Fruit fly (Drosophila melanogaster) whole organism, embryonic: ENCODE data around the gene CG14667.

Experiments used
- Aef1 ChIP-seq: fragments of 200-800 bp; sonication (Bioruptor generic); IDR thresholded peaks from 3 replicates; pipeline ENCODE4 v1.3.6; 2022; ENCODE audit warnings: missing biosample characterization, missing genetic modification characterization
- B-H2 ChIP-seq: fragments of 200-800 bp; sonication (Bioruptor generic); optimal IDR thresholded peaks from 2 replicates; lab custom pipeline; 2018; ENCODE audit warnings: missing biosample characterization, mild to moderate bottlenecking, missing genetic modification characterization
- C15 ChIP-seq: fragments of 200-800 bp; sonication (Bioruptor generic); IDR thresholded peaks from 3 replicates; pipeline ENCODE4 v1.3.6; 2022; ENCODE audit warnings: missing biosample characterization, missing genetic modification characterization
- CG12071 ChIP-seq: fragments of 200-800 bp; sonication (Bioruptor generic); optimal IDR thresholded peaks from 3 replicates; lab custom pipeline; 2018; ENCODE audit warnings: missing biosample characterization, mild to moderate bottlenecking, missing genetic modification characterization
- CG12104 ChIP-seq: fragments of 200-800 bp; sonication (Bioruptor generic); optimal IDR thresholded peaks from 3 replicates; lab custom pipeline; 2016; ENCODE audit warnings: missing biosample characterization, missing genetic modification characterization
- CG12155 ChIP-seq: fragments of 200-800 bp; sonication (Bioruptor generic); optimal IDR thresholded peaks from 3 replicates; lab custom pipeline; 2016; ENCODE audit warnings: missing biosample characterization, missing genetic modification characterization
- CG12769 ChIP-seq: fragments of 200-800 bp; sonication (Bioruptor generic); optimal IDR thresholded peaks from 2 replicates; lab custom pipeline; 2019; ENCODE audit warnings: missing biosample characterization, mild to moderate bottlenecking, missing genetic modification characterization, moderate library complexity
- CG12942 ChIP-seq: fragments of 200-800 bp; sonication (Bioruptor generic); optimal IDR thresholded peaks from 3 replicates; lab custom pipeline; 2016; ENCODE audit warnings: missing biosample characterization, missing genetic modification characterization
- CG15269 ChIP-seq: fragments of 200-800 bp; sonication (Bioruptor generic); optimal IDR thresholded peaks from 2 replicates; lab custom pipeline; 2018; ENCODE audit warnings: missing biosample characterization, mild to moderate bottlenecking, missing genetic modification characterization, moderate library complexity
- CG15514 ChIP-seq: fragments of 200-800 bp; sonication (Bioruptor generic); optimal IDR thresholded peaks from 3 replicates; lab custom pipeline; 2017; ENCODE audit warnings: missing biosample characterization, missing genetic modification characterization, mild to moderate bottlenecking, moderate library complexity, missing genetic modification reagents
- CG1602 ChIP-seq: fragments of 200-800 bp; sonication (Bioruptor generic); optimal IDR thresholded peaks from 3 replicates; lab custom pipeline; 2016; ENCODE audit warnings: missing biosample characterization, missing genetic modification characterization
- CG18476 ChIP-seq: fragments of 200-800 bp; sonication (Bioruptor generic); optimal IDR thresholded peaks from 2 replicates; lab custom pipeline; 2016; ENCODE audit warnings: missing biosample characterization, mild to moderate bottlenecking, missing genetic modification characterization
- CG2116 ChIP-seq: fragments of 200-800 bp; sonication (Bioruptor generic); optimal IDR thresholded peaks from 3 replicates; lab custom pipeline; 2018; ENCODE audit warnings: missing biosample characterization, mild to moderate bottlenecking, missing genetic modification characterization
- CG30431 ChIP-seq: fragments of 200-800 bp; sonication (Bioruptor generic); optimal IDR thresholded peaks from 2 replicates; lab custom pipeline; 2017; ENCODE audit warnings: missing biosample characterization, missing genetic modification characterization
- CG31224 ChIP-seq: fragments of 200-800 bp; sonication (Bioruptor generic); IDR thresholded peaks from 2 replicates; pipeline ENCODE4 v1.3.6; 2022; ENCODE audit warnings: missing biosample characterization, missing genetic modification characterization
- CG3726 ChIP-seq: fragments of 200-800 bp; sonication (Bioruptor generic); IDR thresholded peaks from 3 replicates; pipeline ENCODE4, ENCODE4 v1.3.6; 2022; ENCODE audit warnings: missing biosample characterization, missing genetic modification characterization
- CG3838 ChIP-seq: fragments of 200-800 bp; sonication (Bioruptor generic); optimal IDR thresholded peaks from 3 replicates; lab custom pipeline; 2016; ENCODE audit warnings: missing biosample characterization, missing genetic modification characterization
- CG4328 ChIP-seq: fragments of 200-800 bp; sonication (Bioruptor generic); optimal IDR thresholded peaks from 3 replicates; lab custom pipeline; 2017; ENCODE audit warnings: missing biosample characterization, missing genetic modification reagents, missing genetic modification characterization
- CG6689 ChIP-seq: fragments of 200-800 bp; sonication (Bioruptor generic); IDR thresholded peaks from 2 replicates; pipeline ENCODE4 v1.3.6; 2022; ENCODE audit warnings: missing biosample characterization, missing genetic modification characterization
- CG6791 ChIP-seq: fragments of 200-800 bp; sonication (Bioruptor generic); IDR thresholded peaks from 3 replicates; pipeline ENCODE4 v1.3.6; 2022; ENCODE audit warnings: missing biosample characterization, missing genetic modification characterization; ENCODE audit not compliant: partially characterized antibody
- CG7928 ChIP-seq: fragments of 200-800 bp; sonication (Bioruptor generic); optimal IDR thresholded peaks from 2 replicates; lab custom pipeline; 2017; ENCODE audit warnings: missing biosample characterization, mild to moderate bottlenecking, missing genetic modification characterization
- CG9727 ChIP-seq: fragments of 200-800 bp; sonication (Bioruptor generic); optimal IDR thresholded peaks from 3 replicates; lab custom pipeline; 2017; ENCODE audit warnings: missing biosample characterization, mild to moderate bottlenecking, missing genetic modification characterization
- CoRest ChIP-seq: fragments of 200-800 bp; sonication (Bioruptor generic); optimal IDR thresholded peaks from 3 replicates; lab custom pipeline; 2018; ENCODE audit warnings: missing biosample characterization, mild to moderate bottlenecking, missing genetic modification characterization, moderate library complexity
- Dad ChIP-seq: fragments of 200-800 bp; sonication (Bioruptor generic); optimal IDR thresholded peaks from 3 replicates; lab custom pipeline; 2016; ENCODE audit warnings: missing biosample characterization, missing genetic modification characterization
- Dek ChIP-seq: fragments of 200-800 bp; sonication (Bioruptor generic); optimal IDR thresholded peaks from 3 replicates; lab custom pipeline; 2019; ENCODE audit warnings: missing biosample characterization, mild to moderate bottlenecking, missing genetic modification characterization, moderate library complexity
- Dip2 ChIP-seq: fragments of 200-800 bp; sonication (Bioruptor generic); IDR thresholded peaks from 2 replicates; pipeline ENCODE4 v1.3.6; 2022; ENCODE audit warnings: missing biosample characterization, missing genetic modification characterization
- Dp ChIP-seq: fragments of 200-800 bp; sonication (Bioruptor generic); optimal IDR thresholded peaks from 2 replicates; lab custom pipeline; 2018; ENCODE audit warnings: missing biosample characterization, mild to moderate bottlenecking, missing genetic modification characterization, moderate library complexity
- Elba2 ChIP-seq: fragments of 200-800 bp; sonication (Bioruptor generic); optimal IDR thresholded peaks from 3 replicates; lab custom pipeline; 2016; ENCODE audit warnings: missing biosample characterization, missing genetic modification characterization
- Fer2 ChIP-seq: fragments of 200-800 bp; sonication (Bioruptor generic); optimal IDR thresholded peaks from 2 replicates; lab custom pipeline; 2018; ENCODE audit warnings: missing biosample characterization, mild to moderate bottlenecking, missing genetic modification characterization, moderate library complexity
- H2.0 ChIP-seq: fragments of 200-800 bp; sonication (Bioruptor generic); IDR thresholded peaks from 2 replicates; pipeline ENCODE4 v1.3.6; 2022; ENCODE audit warnings: missing biosample characterization, missing genetic modification characterization
- Hmr ChIP-seq: fragments of 200-800 bp; sonication (Bioruptor generic); optimal IDR thresholded peaks from 3 replicates; lab custom pipeline; 2017; ENCODE audit warnings: mild to moderate bottlenecking, missing biosample characterization, missing genetic modification reagents, missing genetic modification characterization
- Hr51 ChIP-seq, 2 experiments: fragments of 200-800 bp; sonication (Bioruptor generic); optimal IDR thresholded peaks; 2 replicates in 1 of 2; 3 replicates in 1 of 2; lab custom pipeline; 2016 to 2018; ENCODE audit warnings: missing biosample characterization in 2 of 2, missing genetic modification characterization in 2 of 2, mild to moderate bottlenecking in 1 of 2, moderate library complexity in 1 of 2
- Kr ChIP-seq: fragments of 200-800 bp; sonication (Bioruptor generic); optimal IDR thresholded peaks from 2 replicates; lab custom pipeline; 2017; ENCODE audit warnings: missing biosample characterization, mild to moderate bottlenecking, missing genetic modification characterization
- Lpt ChIP-seq: fragments of >200 bp; optimal IDR thresholded peaks from 2 replicates; lab custom pipeline; 2018; ENCODE audit warnings: missing biosample characterization, missing genetic modification characterization
- NFAT ChIP-seq: fragments of 200-800 bp; sonication (Bioruptor generic); IDR thresholded peaks from 2 replicates; pipeline ENCODE4 v1.3.6; 2022; ENCODE audit warnings: missing biosample characterization, missing genetic modification characterization
- NK7.1 ChIP-seq: fragments of 200-800 bp; sonication (Bioruptor generic); optimal IDR thresholded peaks from 3 replicates; lab custom pipeline; 2016; ENCODE audit warnings: missing biosample characterization, missing genetic modification characterization
- Ravus ChIP-seq: fragments of 200-800 bp; sonication (Bioruptor generic); IDR thresholded peaks from 2 replicates; pipeline ENCODE4 v1.3.6; 2022; ENCODE audit warnings: missing biosample characterization, missing genetic modification characterization
- Side ChIP-seq: fragments of 200-800 bp; sonication (Bioruptor generic); optimal IDR thresholded peaks from 2 replicates; lab custom pipeline; 2016; ENCODE audit warnings: missing biosample characterization, missing genetic modification characterization
- Sry-β ChIP-seq: fragments of 200-800 bp; sonication (Bioruptor generic); optimal IDR thresholded peaks from 2 replicates; lab custom pipeline; 2018; ENCODE audit warnings: missing biosample characterization, mild to moderate bottlenecking, missing genetic modification characterization, moderate library complexity
- Tbp ChIP-seq: fragments of >200 bp; optimal IDR thresholded peaks from 2 replicates; lab custom pipeline; 2018; ENCODE audit warnings: missing biosample characterization, missing genetic modification characterization
- Usf ChIP-seq: fragments of 200-800 bp; sonication (Bioruptor generic); optimal IDR thresholded peaks from 2 replicates; lab custom pipeline; 2017; ENCODE audit warnings: missing genotype, missing biosample characterization, missing genetic modification characterization
- cas ChIP-seq: fragments of 200-800 bp; sonication (Bioruptor generic); IDR thresholded peaks from 2 replicates; pipeline ENCODE4 v1.3.6; 2022; ENCODE audit warnings: missing biosample characterization, missing genetic modification characterization
- dmrt11E ChIP-seq: fragments of 200-800 bp; sonication (Bioruptor generic); optimal IDR thresholded peaks from 3 replicates; lab custom pipeline; 2018; ENCODE audit warnings: missing biosample characterization, mild to moderate bottlenecking, missing genetic modification characterization, moderate library complexity
- dysf ChIP-seq: fragments of 200-800 bp; sonication (Bioruptor generic); IDR thresholded peaks from 3 replicates; pipeline ENCODE4 v1.3.6; 2022; ENCODE audit warnings: missing biosample characterization, missing genetic modification characterization
- esg ChIP-seq: fragments of 200-800 bp; sonication (Bioruptor generic); conservative IDR thresholded peaks from 2 replicates; pipeline ENCODE4 v1.3.6; 2022; ENCODE audit warnings: missing biosample characterization, missing genetic modification characterization
- lmd ChIP-seq: fragments of 200-800 bp; sonication (Bioruptor generic); IDR thresholded peaks from 2 replicates; pipeline ENCODE4 v1.3.6; 2022; ENCODE audit warnings: missing biosample characterization, missing genetic modification characterization
- pnt ChIP-seq: fragments of 200-800 bp; sonication (Bioruptor generic); optimal IDR thresholded peaks from 3 replicates; lab custom pipeline; 2016; ENCODE audit warnings: missing biosample characterization, missing genetic modification characterization
- ranshi ChIP-seq: fragments of 200-800 bp; sonication (Bioruptor generic); IDR thresholded peaks from 2 replicates; pipeline ENCODE4 v1.3.6; 2022; ENCODE audit warnings: missing biosample characterization, missing genetic modification characterization
- sim ChIP-seq: fragments of 200-800 bp; sonication (Bioruptor generic); IDR thresholded peaks from 2 replicates; pipeline ENCODE4 v1.3.6; 2022; ENCODE audit warnings: missing biosample characterization, missing genetic modification characterization
- so ChIP-seq: fragments of 200-800 bp; sonication (Bioruptor generic); IDR thresholded peaks from 3 replicates; pipeline ENCODE4 v1.3.6; 2022; ENCODE audit warnings: missing biosample characterization, missing genetic modification characterization
- sr ChIP-seq: fragments of 200-800 bp; sonication (Bioruptor generic); IDR thresholded peaks from 3 replicates; pipeline ENCODE4 v1.3.6; 2022; ENCODE audit warnings: missing biosample characterization, missing genetic modification characterization

CG14667 gene

dm6 chr3R:5367512-5368169, 7.2 kb upstream of the CG14667 start (continued):
- peak; percentile 39 for TF ChIP-seq Fer2
- no peak for TF ChIP-seq CG7928 (GFP tag; lab: Kevin White, UChicago)
- no peak for TF ChIP-seq CG12155 (GFP tag; lab: Kevin White, UChicago)
- no peak for TF ChIP-seq NK7.1 (GFP tag; lab: Kevin White, UChicago)
- no peak for TF ChIP-seq CG31224 (GFP tag; lab: Robert Waterston, UW)
- no peak for TF ChIP-seq Kr (GFP tag; lab: Kevin White, UChicago)
- TF ChIP-seq Dek (tag; lab: Kevin White, UChicago) = no peak
- TF ChIP-seq Dad (GFP tag; lab: Kevin White, UChicago) = no peak
- no peak for TF ChIP-seq H2.0 (GFP tag; lab: Robert Waterston, UW)
- TF ChIP-seq Hr51 (GFP tag; optimal IDR thresholded peaks at IDR 0.05; lab: Kevin White, UChicago) = no peak
- no peak for TF ChIP-seq esg
- no peak for TF ChIP-seq Ravus (GFP tag; lab: Robert Waterston, UW)
- TF ChIP-seq Usf (GFP tag; lab: Kevin White, UChicago) = no peak
- no peak for TF ChIP-seq Side
- no peak for TF ChIP-seq CG12942 (GFP tag; lab: Kevin White, UChicago)
- peak; percentile 56; the same call in 2 of the 3 replicates for TF ChIP-seq Aef1 (GFP tag; lab: Robert Waterston, UW)
- TF ChIP-seq Tbp (GFP tag; lab: Kevin White, UChicago) = no peak
- no peak for TF ChIP-seq CG12104
- TF ChIP-seq CG6791 (GFP tag; lab: Robert Waterston, UW) = peak; percentile 46; the same call in 2 of the 3 replicates
- no peak for TF ChIP-seq so (GFP tag; lab: Robert Waterston, UW)
- no peak for TF ChIP-seq CG6689 (GFP tag; lab: Robert Waterston, UW)
- peak; percentile 49 for TF ChIP-seq CG15514
- TF ChIP-seq Dp (GFP tag; lab: Kevin White, UChicago) = no peak
- no peak for TF ChIP-seq Dip2 (GFP tag; lab: Robert Waterston, UW)
- TF ChIP-seq Lpt = no peak
- TF ChIP-seq CG4328 (GFP tag; lab: Kevin White, UChicago) = peak; percentile 53
- TF ChIP-seq lmd (GFP tag; lab: Robert Waterston, UW) = no peak
- no peak for TF ChIP-seq CG2116 (GFP tag; lab: Kevin White, UChicago)
- TF ChIP-seq CG1602 = no peak
- peak; percentile 84 for TF ChIP-seq Elba2 (GFP tag; lab: Kevin White, UChicago)
- no peak for TF ChIP-seq CG12769
- TF ChIP-seq CG3838 (GFP tag; lab: Kevin White, UChicago) = no peak
- TF ChIP-seq Sry-β (GFP tag; lab: Kevin White, UChicago) = no peak
- TF ChIP-seq cas = 0 out of 2 replicates have a peak, but pooled peaks have one; percentile 7
- TF ChIP-seq CG9727 (GFP tag; lab: Kevin White, UChicago) = no peak
- no peak for TF ChIP-seq CG18476
- peak; percentile 44 for TF ChIP-seq Hmr (GFP tag; lab: Kevin White, UChicago)
- TF ChIP-seq CG15269 (tag; lab: Kevin White, UChicago) = peak; percentile 24
- TF ChIP-seq dysf (GFP tag; lab: Robert Waterston, UW) = 0 out of 3 replicates have a peak, but pooled peaks have one; percentile 12
- TF ChIP-seq pnt = no peak
- TF ChIP-seq dmrt11E (tag; lab: Kevin White, UChicago) = no peak
- TF ChIP-seq CG30431 (GFP tag; lab: Kevin White, UChicago) = no peak
- no peak for TF ChIP-seq sim (GFP tag; lab: Robert Waterston, UW)
- no peak for TF ChIP-seq C15 (GFP tag; lab: Robert Waterston, UW)
- 0 out of 3 replicates have a peak, but pooled peaks have one; percentile 36 for TF ChIP-seq sr (GFP tag; lab: Robert Waterston, UW)
- peak; percentile 44; the same call in 1 of the 2 replicates for TF ChIP-seq NFAT (GFP tag; lab: Robert Waterston, UW)
- TF ChIP-seq CG12071 (GFP tag; lab: Kevin White, UChicago) = peak; percentile 36
- peak; percentile 10 for TF ChIP-seq B-H2 (GFP tag; lab: Kevin White, UChicago)
- no peak for TF ChIP-seq CG3726
- TF ChIP-seq CoRest (tag; lab: Kevin White, UChicago) = no peak
- TF ChIP-seq ranshi = peak; percentile 4; the same call in 1 of the 2 replicates
